Worm (Caenorhabditis elegans): Measurements from ENCODE around the gene dmsr-12.

Gene dmsr-12

DNA sequence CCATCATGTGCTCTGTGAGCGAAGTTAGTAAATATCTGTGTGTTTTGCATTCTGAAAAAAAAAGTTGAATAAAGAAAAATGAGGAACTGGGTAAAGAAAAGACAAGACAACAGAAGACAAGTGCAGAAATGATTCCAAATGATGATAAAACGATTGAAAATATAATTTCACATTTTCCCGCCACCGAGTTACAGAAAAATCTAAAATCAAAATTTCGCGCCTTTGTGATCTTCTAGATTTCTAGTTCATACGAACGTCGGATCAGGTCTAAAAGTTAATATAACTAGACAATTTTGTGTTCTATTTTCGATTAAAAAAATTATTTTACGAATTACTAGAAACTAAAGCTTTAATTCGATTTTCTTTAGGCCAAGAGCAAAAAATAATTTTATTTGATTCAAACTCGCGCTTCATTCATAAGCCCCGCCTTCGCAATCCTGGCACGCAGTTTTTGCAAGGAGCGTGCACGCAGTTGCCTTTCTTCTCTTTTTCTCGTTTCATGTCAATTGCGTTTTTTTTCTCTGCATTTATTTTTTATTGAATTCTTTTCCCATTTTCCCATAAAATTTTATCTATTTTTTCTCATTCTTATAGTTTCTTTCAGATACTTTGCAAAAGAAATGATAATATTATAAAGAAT is 21.3 kb downstream of the dmsr-12 start, which contains the start of the genes spn-4 and spe-39 (continued):
- TF ChIP-seq skn-1 (tag; optimal IDR thresholded peaks at IDR 0.05), result peak; percentile 53
- no peak for TF ChIP-seq egl-27 (tag; optimal IDR thresholded peaks at IDR 0.05)
- TF ChIP-seq nhr-77 (tag; optimal IDR thresholded peaks at IDR 0.05), result no peak
- no peak for TF ChIP-seq zag-1 (tag; optimal IDR thresholded peaks at IDR 0.05)
- peak; percentile 10 for TF ChIP-seq elt-1 (tag; optimal IDR thresholded peaks at IDR 0.05)
- TF ChIP-seq R02D3.7 (tag; optimal IDR thresholded peaks at IDR 0.05), result peak; percentile 66
- TF ChIP-seq lsy-12 (tag; optimal IDR thresholded peaks at IDR 0.05), result peak; percentile 10
- no peak for TF ChIP-seq unc-62 (GFP tag; optimal IDR thresholded peaks at IDR 0.05)
- TF ChIP-seq ztf-4 (tag; optimal IDR thresholded peaks at IDR 0.05), result no peak
- no peak for TF ChIP-seq eor-1 (tag; optimal IDR thresholded peaks at IDR 0.05)

DNA sequence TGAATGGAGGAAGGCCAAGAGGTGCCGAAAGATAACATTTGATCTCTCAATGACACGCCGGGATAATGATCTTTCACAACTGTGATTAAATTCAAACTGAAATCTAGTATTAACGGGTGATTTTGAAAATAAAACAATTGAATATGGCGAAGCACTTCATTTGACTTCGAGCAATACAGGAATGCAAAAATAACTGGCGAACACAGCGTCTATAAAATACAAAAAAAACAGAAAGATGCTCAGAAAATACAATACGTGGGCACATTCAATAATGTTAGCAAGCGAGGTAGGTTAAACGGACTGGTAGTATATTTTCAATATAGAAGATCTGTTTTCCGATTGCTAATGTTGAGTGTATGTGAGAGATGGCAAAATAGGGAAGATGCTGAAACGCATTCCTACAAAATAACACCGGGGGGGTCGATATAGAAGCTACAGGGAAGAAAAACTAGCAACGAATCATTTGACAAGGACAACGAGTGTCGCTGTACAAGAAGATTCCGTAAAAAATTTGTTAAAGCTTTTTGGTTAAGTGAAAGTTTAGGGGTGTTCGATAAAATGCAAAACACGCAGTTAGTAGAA is 23.1 kb downstream of the dmsr-12 start:
- TF ChIP-seq ceh-28 (tag; optimal IDR thresholded peaks at IDR 0.05), result no peak
- no peak for TF ChIP-seq ama-1 (optimal IDR thresholded peaks at IDR 0.05)
- TF ChIP-seq ZK546.5 (tag; optimal IDR thresholded peaks at IDR 0.05), result no peak
- no peak for TF ChIP-seq unc-62 (GFP tag; optimal IDR thresholded peaks at IDR 0.05)
- TF ChIP-seq nhr-12 (tag; optimal IDR thresholded peaks at IDR 0.05), result no peak
- TF ChIP-seq fos-1 (tag; optimal IDR thresholded peaks at IDR 0.05), result no peak
- no peak for TF ChIP-seq hmg-11 (tag; optimal IDR thresholded peaks at IDR 0.05)
- no peak for TF ChIP-seq nhr-25 (tag; optimal IDR thresholded peaks at IDR 0.05)
- TF ChIP-seq pha-4 (tag; optimal IDR thresholded peaks at IDR 0.05), result no peak
- no peak for TF ChIP-seq ztf-4 (tag; optimal IDR thresholded peaks at IDR 0.05)
- no peak for TF ChIP-seq ceh-9 (tag; optimal IDR thresholded peaks at IDR 0.05)
- TF ChIP-seq lsy-12 (tag; optimal IDR thresholded peaks at IDR 0.05), result no peak
- no peak for TF ChIP-seq pqm-1 (tag; optimal IDR thresholded peaks at IDR 0.05)
- no peak for TF ChIP-seq elt-3 (tag; optimal IDR thresholded peaks at IDR 0.05)
- no peak for TF ChIP-seq unc-39 (tag; optimal IDR thresholded peaks at IDR 0.05)
- no peak for TF ChIP-seq elt-1 (tag; optimal IDR thresholded peaks at IDR 0.05)
- no peak for TF ChIP-seq ztf-11 (tag; optimal IDR thresholded peaks at IDR 0.05)
- TF ChIP-seq nhr-67 (tag; optimal IDR thresholded peaks at IDR 0.05), result no peak
- TF ChIP-seq fkh-10 (GFP tag; optimal IDR thresholded peaks at IDR 0.05), result no peak

DNA sequence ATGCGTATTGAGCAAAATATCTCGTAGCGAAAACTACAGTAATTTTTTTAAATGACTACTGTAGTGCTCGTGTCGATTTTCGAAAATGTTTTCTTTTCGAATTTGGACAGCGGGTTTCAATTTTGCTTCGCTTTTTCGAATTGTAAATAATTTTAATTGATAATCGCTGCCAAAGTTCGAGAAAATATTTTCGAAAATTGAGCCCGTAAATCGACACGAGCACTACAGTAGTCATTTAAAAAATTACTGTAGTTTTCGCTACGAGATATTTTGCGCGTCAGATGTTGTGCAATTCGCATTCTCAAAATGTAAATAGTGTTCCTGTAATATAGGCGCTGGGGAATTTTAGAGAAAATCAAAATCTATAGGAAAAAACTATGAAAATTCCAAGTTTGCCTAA is 24.0 kb downstream of the dmsr-12 start:
- TF ChIP-seq pha-4 (tag; optimal IDR thresholded peaks at IDR 0.05) (no peak), nhr-23 (tag; optimal IDR thresholded peaks at IDR 0.05) (no peak), daf-12 (tag; optimal IDR thresholded peaks at IDR 0.05) (no peak)

DNA sequence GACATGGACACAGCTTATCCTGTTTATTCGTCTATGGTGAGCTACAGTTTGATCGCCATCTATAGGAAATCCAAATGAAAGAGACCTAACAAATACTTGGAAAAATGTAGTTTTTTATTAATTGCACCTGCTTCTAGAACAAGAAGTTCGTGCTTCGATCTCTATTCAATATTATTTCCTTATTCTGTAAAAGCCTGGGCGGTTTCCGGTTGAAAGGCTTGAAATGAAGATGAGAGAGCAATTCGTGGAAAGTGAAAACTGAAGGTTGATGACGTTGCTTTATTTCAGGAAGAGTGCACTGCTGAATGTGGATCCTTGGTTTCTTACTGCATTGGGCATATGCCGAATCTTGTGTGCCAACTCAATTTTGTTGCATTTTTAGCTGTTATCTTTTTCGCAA is 25.6 kb downstream of the dmsr-12 start:
- no peak for TF ChIP-seq ceh-28 (tag; optimal IDR thresholded peaks at IDR 0.05)
- no peak for TF ChIP-seq nhr-28 (tag; optimal IDR thresholded peaks at IDR 0.05)
- no peak for TF ChIP-seq daf-12 (tag; optimal IDR thresholded peaks at IDR 0.05)
- TF ChIP-seq nhr-12 (tag; optimal IDR thresholded peaks at IDR 0.05), result no peak
- no peak for TF ChIP-seq mml-1 (tag; optimal IDR thresholded peaks at IDR 0.05)
- no peak for TF ChIP-seq hmg-11 (tag; optimal IDR thresholded peaks at IDR 0.05)
- TF ChIP-seq eor-1 (tag; optimal IDR thresholded peaks at IDR 0.05), result no peak
- TF ChIP-seq egl-27 (tag; optimal IDR thresholded peaks at IDR 0.05), result no peak
- TF ChIP-seq ztf-4 (tag; optimal IDR thresholded peaks at IDR 0.05), result no peak
- TF ChIP-seq nhr-11 (tag; optimal IDR thresholded peaks at IDR 0.05), result no peak
- TF ChIP-seq nhr-67 (tag; optimal IDR thresholded peaks at IDR 0.05), result no peak
- no peak for TF ChIP-seq R02D3.7 (tag; optimal IDR thresholded peaks at IDR 0.05)
- TF ChIP-seq aly-2 (tag; optimal IDR thresholded peaks at IDR 0.05), result no peak
- no peak for TF ChIP-seq nfya-1 (tag; optimal IDR thresholded peaks at IDR 0.05; ENCODE audit: insufficient read depth)
- no peak for TF ChIP-seq zag-1 (tag; optimal IDR thresholded peaks at IDR 0.05)
- TF ChIP-seq unc-39 (tag; optimal IDR thresholded peaks at IDR 0.05), result no peak
- TF ChIP-seq lin-39 (tag; optimal IDR thresholded peaks at IDR 0.05), result no peak
- no peak for TF ChIP-seq sea-2 (GFP tag; optimal IDR thresholded peaks at IDR 0.05)

DNA sequence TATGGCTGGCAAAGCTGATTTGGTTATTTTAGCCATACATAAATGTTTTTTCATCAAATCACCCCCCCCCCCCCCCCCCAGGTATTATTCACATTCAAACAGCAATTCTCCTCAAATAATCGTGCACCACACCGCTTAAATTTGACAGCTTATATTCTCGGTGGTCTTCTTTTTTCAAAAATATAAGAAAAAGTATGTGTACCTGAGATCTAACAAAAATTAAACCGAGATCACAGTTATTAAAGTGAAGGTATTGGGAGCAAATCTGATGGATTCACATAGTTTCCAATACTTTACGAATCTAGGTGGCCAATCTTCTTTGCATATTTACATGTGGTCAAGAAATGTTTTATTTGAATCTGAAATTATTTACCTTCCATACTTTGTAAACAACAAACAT is 26.1 kb downstream of the dmsr-12 start, which contains the start of gene ZC404.15:
ZC404.15 (plus strand) TSS at position 301 of the 400 bp plus-strand sequence.
- TF ChIP-seq fkh-2 (tag; optimal IDR thresholded peaks at IDR 0.05), result no peak
- TF ChIP-seq fos-1 (tag; optimal IDR thresholded peaks at IDR 0.05), result no peak
- no peak for TF ChIP-seq egl-27 (tag; optimal IDR thresholded peaks at IDR 0.05)
- no peak for TF ChIP-seq unc-39 (tag; optimal IDR thresholded peaks at IDR 0.05)
- TF ChIP-seq mdl-1 (tag; optimal IDR thresholded peaks at IDR 0.05), result no peak
- no peak for TF ChIP-seq pha-4 (tag; optimal IDR thresholded peaks at IDR 0.05)
- TF ChIP-seq eor-1 (tag; optimal IDR thresholded peaks at IDR 0.05), result no peak
- no peak for TF ChIP-seq daf-12 (tag; optimal IDR thresholded peaks at IDR 0.05)
- no peak for TF ChIP-seq jun-1 (tag; optimal IDR thresholded peaks at IDR 0.05)
- TF ChIP-seq lin-15B (tag; optimal IDR thresholded peaks at IDR 0.05), result no peak
- TF ChIP-seq mml-1 (tag; optimal IDR thresholded peaks at IDR 0.05), result no peak
- no peak for TF ChIP-seq nhr-67 (tag; optimal IDR thresholded peaks at IDR 0.05)
- TF ChIP-seq ceh-28 (tag; optimal IDR thresholded peaks at IDR 0.05), result no peak
- TF ChIP-seq nhr-237 (tag; optimal IDR thresholded peaks at IDR 0.05), result no peak
- TF ChIP-seq nhr-28 (tag; optimal IDR thresholded peaks at IDR 0.05), result no peak
- TF ChIP-seq pqm-1 (tag; optimal IDR thresholded peaks at IDR 0.05), result no peak

All from whole organism, L3 larva.